Worm (Caenorhabditis elegans) whole organism, L2 larva: ENCODE data around the gene mdt-9.

Source experiments
- F13H6.1 ChIP-seq: sonication (generic microtip); optimal IDR thresholded peaks from 2 replicates; lab custom pipeline; 2016; ENCODE audit warnings: missing genetic modification characterization, missing compliant biosample characterization
- R02D3.7 ChIP-seq: fragments of 150-350 bp; optimal IDR thresholded peaks from 2 replicates; lab custom pipeline; 2014; ENCODE audit warnings: missing biosample characterization, missing genetic modification characterization
- Y55F3AM.14 ChIP-seq: fragments of 200-800 bp; sonication (Bioruptor generic); optimal IDR thresholded peaks from 2 replicates; lab custom pipeline; 2018; ENCODE audit warnings: mild to moderate bottlenecking, missing genetic modification characterization, missing compliant biosample characterization
- alr-1 ChIP-seq: fragments of 150-350 bp; optimal IDR thresholded peaks from 2 replicates; lab custom pipeline; 2014; ENCODE audit warnings: missing biosample characterization, missing genetic modification characterization
- aly-2 ChIP-seq: fragments of 150-350 bp; optimal IDR thresholded peaks from 2 replicates; lab custom pipeline; 2014; ENCODE audit warnings: missing biosample characterization, missing genetic modification characterization
- ama-1 ChIP-seq: fragments of 150-350 bp; optimal IDR thresholded peaks from 2 replicates; lab custom pipeline; 2018; ENCODE audit warnings: inconsistent platforms
- blmp-1 ChIP-seq: sonication (generic microtip); optimal IDR thresholded peaks from 2 replicates; lab custom pipeline; 2017; ENCODE audit warnings: missing genetic modification characterization, mild to moderate bottlenecking, missing compliant biosample characterization, antibody characterized with exemption, moderate library complexity; ENCODE audit not compliant: insufficient read depth
- ceh-82 ChIP-seq: fragments of 150-350 bp; optimal IDR thresholded peaks from 2 replicates; lab custom pipeline; 2014; ENCODE audit warnings: missing biosample characterization, missing genetic modification characterization
- crh-2 ChIP-seq: sonication (generic microtip); optimal IDR thresholded peaks from 2 replicates; lab custom pipeline; 2017; ENCODE audit warnings: missing biosample characterization, missing genetic modification characterization
- dmd-4 ChIP-seq: sonication (generic microtip); optimal IDR thresholded peaks from 2 replicates; lab custom pipeline; 2017; ENCODE audit warnings: missing biosample characterization, missing genetic modification characterization
- egl-27 ChIP-seq: sonication (generic microtip); optimal IDR thresholded peaks from 3 replicates; lab custom pipeline; 2017; ENCODE audit warnings: missing biosample characterization, missing genetic modification reagents, missing genetic modification characterization
- fos-1 ChIP-seq: fragments of 150-350 bp; optimal IDR thresholded peaks from 2 replicates; lab custom pipeline; 2014; ENCODE audit warnings: missing biosample characterization, missing genetic modification characterization
- gmeb-1 ChIP-seq: fragments of 150-350 bp; optimal IDR thresholded peaks from 2 replicates; lab custom pipeline; 2014; ENCODE audit warnings: missing biosample characterization, missing genetic modification characterization
- lin-11 ChIP-seq: fragments of 150-350 bp; sonication (generic microtip); optimal IDR thresholded peaks from 2 replicates; lab custom pipeline; 2014; ENCODE audit warnings: missing biosample characterization, missing genetic modification characterization, inconsistent platforms, mixed read lengths
- lin-39 ChIP-seq: fragments of 150-350 bp; optimal IDR thresholded peaks from 2 replicates; lab custom pipeline; 2014; ENCODE audit warnings: missing biosample characterization, missing genetic modification reagents, missing genetic modification characterization
- mab-5 ChIP-seq: fragments of 150-350 bp; optimal IDR thresholded peaks from 2 replicates; lab custom pipeline; 2014; ENCODE audit warnings: missing biosample characterization, missing genetic modification characterization
- mdl-1 ChIP-seq, 2 experiments: fragments of 150-350 bp in 1 of 2; sonication (generic microtip) in 1 of 2; optimal IDR thresholded peaks; 2 replicates each; lab custom pipeline; 2017; ENCODE audit warnings: missing biosample characterization in 2 of 2, missing genetic modification characterization in 2 of 2
- nhr-10 ChIP-seq: sonication (generic microtip); optimal IDR thresholded peaks from 2 replicates; lab custom pipeline; 2017; ENCODE audit warnings: missing biosample characterization, missing genetic modification characterization
- nhr-11 ChIP-seq: fragments of 150-350 bp; optimal IDR thresholded peaks from 2 replicates; lab custom pipeline; 2014; ENCODE audit warnings: missing biosample characterization, missing genetic modification characterization
- nhr-129 ChIP-seq: fragments of 150-350 bp; optimal IDR thresholded peaks from 2 replicates; lab custom pipeline; 2014; ENCODE audit warnings: missing biosample characterization, missing genetic modification characterization
- nhr-21 ChIP-seq: fragments of 150-350 bp; optimal IDR thresholded peaks from 2 replicates; lab custom pipeline; 2014; ENCODE audit warnings: missing biosample characterization, missing genetic modification characterization
- nhr-23 ChIP-seq: fragments of 150-350 bp; optimal IDR thresholded peaks from 2 replicates; lab custom pipeline; 2014; ENCODE audit warnings: missing biosample characterization, missing genetic modification reagents, missing genetic modification characterization
- nhr-237 ChIP-seq: fragments of 150-350 bp; optimal IDR thresholded peaks from 2 replicates; lab custom pipeline; 2014; ENCODE audit warnings: missing biosample characterization, missing genetic modification characterization
- nhr-25 ChIP-seq: fragments of 150-350 bp; sonication (generic microtip); optimal IDR thresholded peaks from 3 replicates; lab custom pipeline; 2014; ENCODE audit warnings: missing biosample characterization, missing genetic modification characterization
- peb-1 ChIP-seq: fragments of 150-350 bp; optimal IDR thresholded peaks from 2 replicates; lab custom pipeline; 2014; ENCODE audit warnings: missing biosample characterization, missing genetic modification characterization
- sem-4 ChIP-seq: fragments of 150-350 bp; optimal IDR thresholded peaks from 2 replicates; lab custom pipeline; 2014; ENCODE audit warnings: missing biosample characterization, missing genetic modification reagents, missing genetic modification characterization
- skn-1 ChIP-seq: sonication (generic microtip); optimal IDR thresholded peaks from 2 replicates; lab custom pipeline; 2017; ENCODE audit warnings: missing biosample characterization, missing genetic modification characterization
- sma-9 ChIP-seq, 2 experiments: fragments of 150-350 bp in 1 of 2; sonication (generic microtip) in 1 of 2; optimal IDR thresholded peaks; 2 replicates each; lab custom pipeline; 2014 to 2016; ENCODE audit warnings: missing genetic modification characterization in 2 of 2, mild to moderate bottlenecking in 1 of 2, missing biosample characterization in 1 of 2, missing compliant biosample characterization in 1 of 2, missing genetic modification reagents in 1 of 2, moderate library complexity in 1 of 2
- snpc-4 ChIP-seq: fragments of 150-350 bp; optimal IDR thresholded peaks from 2 replicates; lab custom pipeline; 2014; ENCODE audit warnings: missing biosample characterization, missing genetic modification characterization
- unc-55 ChIP-seq: fragments of 150-350 bp; sonication (generic microtip); optimal IDR thresholded peaks from 3 replicates; lab custom pipeline; 2014; ENCODE audit warnings: missing biosample characterization, missing genetic modification reagents, missing genetic modification characterization
- zag-1 ChIP-seq: fragments of 150-350 bp; optimal IDR thresholded peaks from 2 replicates; lab custom pipeline; 2014; ENCODE audit warnings: missing biosample characterization, missing genetic modification characterization
- ztf-1 ChIP-seq: fragments of 200-800 bp; sonication (Bioruptor generic); conservative IDR thresholded peaks from 2 replicates; pipeline ENCODE4 v1.3.6; 2022; ENCODE audit warnings: missing genetic modification characterization, missing compliant biosample characterization
- ztf-11 ChIP-seq: sonication (generic microtip); optimal IDR thresholded peaks from 2 replicates; lab custom pipeline; 2017; ENCODE audit warnings: missing biosample characterization, missing genetic modification characterization
- ztf-4 ChIP-seq: fragments of 150-350 bp; optimal IDR thresholded peaks from 2 replicates; lab custom pipeline; 2014; ENCODE audit warnings: missing biosample characterization, missing genetic modification characterization

The mdt-9 gene

DNA sequence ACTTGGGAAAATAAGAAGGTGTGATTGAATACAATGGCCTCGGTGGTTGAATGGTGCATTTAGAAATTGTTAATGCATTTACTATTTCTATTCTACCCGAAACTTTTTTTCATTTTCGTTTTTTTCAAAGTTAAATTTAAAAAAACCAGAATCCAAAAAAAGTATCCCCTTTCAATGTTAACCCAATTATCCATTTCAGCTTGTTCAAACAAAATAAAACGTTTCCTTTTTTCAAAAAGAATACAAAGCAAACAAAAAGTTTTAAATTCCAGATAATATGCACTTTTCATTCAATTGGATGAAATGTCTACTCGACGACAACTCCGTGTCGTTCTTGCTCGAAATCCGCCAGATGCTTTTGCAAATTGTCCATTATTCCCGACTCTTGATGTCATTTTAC is 43.6 kb upstream of the mdt-9 start, which contains the start of gene W02A2.5:
W02A2.5 (plus strand) TSS at position 301 of the 400 bp plus-strand sequence.
- no peak for TF ChIP-seq nhr-237 (tag; lab: Kevin White, UChicago)

- TF ChIP-seq unc-55 (GFP tag; lab: Kevin White, UChicago) (no peak), ama-1 (lab: Kevin White, UChicago) (no peak), gmeb-1 (tag; lab: Kevin White, UChicago) (peak; percentile 13), lin-39 (tag; lab: Kevin White, UChicago) (no peak), F13H6.1 (tag; lab: Kevin White, UChicago) (peak; percentile 9), lin-11 (no peak), nhr-25 (no peak), sma-9 (GFP tag; optimal IDR thresholded peaks at IDR 0.05; lab: Kevin White, UChicago) (peak; percentile 61), sma-9 (tag; optimal IDR thresholded peaks at IDR 0.05; lab: Kevin White, UChicago) (no peak), sem-4 (tag; lab: Kevin White, UChicago) (no peak), snpc-4 (tag; lab: Kevin White, UChicago) (no peak), aly-2 (no peak), Y55F3AM.14 (GFP tag; lab: Kevin White, UChicago) (no peak), zag-1 (tag; lab: Kevin White, UChicago) (no peak), peb-1 (tag; lab: Kevin White, UChicago) (no peak), mdl-1 (tag; optimal IDR thresholded peaks at IDR 0.05; lab: Kevin White, UChicago) (no peak), nhr-21 (tag; lab: Kevin White, UChicago) (no peak), skn-1 (tag; lab: Kevin White, UChicago) (no peak), nhr-129 (tag; lab: Kevin White, UChicago) (peak; percentile 63), blmp-1 (tag; lab: Kevin White, UChicago) (no peak), fos-1 (peak; percentile 73), ztf-4 (no peak), ztf-11 (tag; lab: Kevin White, UChicago) (no peak), R02D3.7 (tag; lab: Kevin White, UChicago) (no peak)
- TF ChIP-seq, all 48 proteins: peak for 5
These were observed 40.1 kb upstream of the mdt-9 start for ce11 chrIV:13346078-13346477.

- TF ChIP-seq crh-2 (peak; percentile 43), mab-5 (tag; lab: Kevin White, UChicago) (no peak), nhr-129 (tag; lab: Kevin White, UChicago) (peak; percentile 30), gmeb-1 (tag; lab: Kevin White, UChicago) (peak; percentile 21), aly-2 (no peak), sma-9 (GFP tag; optimal IDR thresholded peaks at IDR 0.05; lab: Kevin White, UChicago) (peak; percentile 74), sma-9 (tag; optimal IDR thresholded peaks at IDR 0.05; lab: Kevin White, UChicago) (no peak), fos-1 (peak; percentile 93), egl-27 (tag; lab: Kevin White, UChicago) (no peak)
These were observed 38.9 kb upstream of the mdt-9 start, which contains the start of gene W02A2.9 for ce11 chrIV:13347232-13347715. Gene W02A2.9 (plus strand): TSS chrIV:13347665.

ce11 chrIV:13348592-13348991 is 37.6 kb upstream of the mdt-9 start, which contains the start of gene W02A2.12:
Gene W02A2.12 (minus strand): TSS chrIV:13348831.
- TF ChIP-seq ceh-82 (tag; lab: Kevin White, UChicago): no peak
- TF ChIP-seq nhr-11 (tag; lab: Kevin White, UChicago): no peak
- TF ChIP-seq dmd-4 (tag; lab: Kevin White, UChicago): no peak
- TF ChIP-seq nhr-129 (tag; lab: Kevin White, UChicago): no peak
- TF ChIP-seq nhr-23: no peak
- TF ChIP-seq alr-1: no peak
- TF ChIP-seq nhr-10 (tag; lab: Kevin White, UChicago): no peak
- TF ChIP-seq lin-11: no peak
- TF ChIP-seq ztf-1 (GFP tag; lab: Robert Waterston, UW): no peak
- TF ChIP-seq gmeb-1 (tag; lab: Kevin White, UChicago): no peak
- TF ChIP-seq R02D3.7 (tag; lab: Kevin White, UChicago): no peak
